Worm (Caenorhabditis elegans) whole organism, L4/young adult: ENCODE measurements around the gene F25H9.2.
"Not testable (repeated sequence)": the region's sequence is repeated elsewhere in the genome, so short reads cannot be mapped to it uniquely, and the experiment has no call there.

ENCODE experiments used
- dao-5 ChIP-seq: sonication (generic microtip); optimal IDR thresholded peaks from 2 replicates; lab custom pipeline; 2016; ENCODE audit warnings: missing genotype, missing genetic modification characterization, moderate library complexity, missing compliant biosample characterization
- him-1 ChIP-seq: sonication (generic microtip); optimal IDR thresholded peaks from 2 replicates; lab custom pipeline; 2016; ENCODE audit warnings: missing genotype, missing genetic modification reagents, missing genetic modification characterization, missing compliant biosample characterization

- TF ChIP-seq dao-5 (tag; lab: Kevin White, UChicago); him-1: not testable (repeated sequence)
Measured at ce11 chrV:13443535-13443934, 14.3 kb upstream of the F25H9.2 start, which contains the start of gene Y2H9A.6.
